Worm (Caenorhabditis elegans) whole organism, L1 larva: ENCODE measurements around the gene T05C7.4.

ENCODE experiments used
- alr-1 ChIP-seq: fragments of 200-800 bp; sonication (Bioruptor generic); optimal IDR thresholded peaks from 2 replicates; lab custom pipeline; 2018; ENCODE audit warnings: borderline replicate concordance, mild to moderate bottlenecking, missing genetic modification characterization, missing compliant biosample characterization
- aly-2 ChIP-seq: fragments of 150-350 bp; optimal IDR thresholded peaks from 2 replicates; lab custom pipeline; 2014; ENCODE audit warnings: missing biosample characterization, missing genetic modification characterization
- blmp-1 ChIP-seq: fragments of 150-350 bp; optimal IDR thresholded peaks from 2 replicates; lab custom pipeline; 2014; ENCODE audit warnings: missing biosample characterization, missing genetic modification characterization
- ceh-63 ChIP-seq: fragments of 200-800 bp; sonication (Bioruptor generic); optimal IDR thresholded peaks from 2 replicates; lab custom pipeline; 2018; ENCODE audit warnings: mild to moderate bottlenecking, missing genetic modification characterization, missing compliant biosample characterization
- ceh-8 ChIP-seq: fragments of 200-800 bp; sonication (Bioruptor generic); optimal IDR thresholded peaks from 2 replicates; lab custom pipeline; 2018; ENCODE audit warnings: mild to moderate bottlenecking, missing genetic modification characterization, moderate library complexity, missing compliant biosample characterization
- ceh-82 ChIP-seq, 3 experiments: fragments of 150-350 bp in 1 of 3; sonication (generic microtip) in 2 of 3; optimal IDR thresholded peaks; 2 replicates each; lab custom pipeline; 2014 to 2017; ENCODE audit warnings: missing biosample characterization in 3 of 3, missing genetic modification characterization in 3 of 3
- ceh-88 ChIP-seq: fragments of 200-800 bp; sonication (Bioruptor generic); IDR thresholded peaks from 2 replicates; pipeline ENCODE4 v1.3.6; 2022; ENCODE audit warnings: missing genetic modification characterization, missing compliant biosample characterization
- ces-1 ChIP-seq: fragments of 150-350 bp; optimal IDR thresholded peaks from 2 replicates; lab custom pipeline; 2014; ENCODE audit warnings: missing biosample characterization, missing genetic modification reagents, missing genetic modification characterization
- dpl-1 ChIP-seq, 3 experiments: fragments of 150-350 bp in 2 of 3; sonication (generic microtip) in 1 of 3; optimal IDR thresholded peaks; 2 replicates each; lab custom pipeline; 2014 to 2017; ENCODE audit warnings: missing biosample characterization in 3 of 3, missing genetic modification characterization in 3 of 3, missing genetic modification reagents in 3 of 3
- dsc-1 ChIP-seq: sonication (generic microtip); optimal IDR thresholded peaks from 2 replicates; lab custom pipeline; 2016; ENCODE audit warnings: mild to moderate bottlenecking, missing genetic modification characterization, missing compliant biosample characterization
- efl-1 ChIP-seq, 4 experiments: fragments of 150-350 bp; optimal IDR thresholded peaks in 3 of 4; peaks in 1 of 4; 1 replicate in 1 of 4; 2 replicates in 3 of 4; lab custom pipeline; 2014; ENCODE audit warnings: missing biosample characterization in 2 of 4, missing genetic modification characterization in 2 of 4, missing genetic modification reagents in 2 of 4
- egl-13 ChIP-seq: sonication (generic microtip); optimal IDR thresholded peaks from 2 replicates; lab custom pipeline; 2016; ENCODE audit warnings: missing genotype, missing genetic modification reagents, missing genetic modification characterization, missing compliant biosample characterization
- elt-2 ChIP-seq: sonication (generic microtip); optimal IDR thresholded peaks from 2 replicates; lab custom pipeline; 2016; ENCODE audit warnings: missing genetic modification characterization, mild to moderate bottlenecking, inconsistent platforms, missing compliant biosample characterization, missing genetic modification reagents
- ets-5 ChIP-seq: fragments of 200-800 bp; sonication (Bioruptor generic); IDR thresholded peaks from 2 replicates; pipeline ENCODE4 v1.3.6; 2022; ENCODE audit warnings: missing genetic modification characterization, missing compliant biosample characterization
- fkh-4 ChIP-seq: sonication (generic microtip); optimal IDR thresholded peaks from 2 replicates; lab custom pipeline; 2016; ENCODE audit warnings: missing compliant biosample characterization, missing genetic modification characterization, borderline replicate concordance
- fkh-8 ChIP-seq: sonication (generic microtip); optimal IDR thresholded peaks from 2 replicates; lab custom pipeline; 2016; ENCODE audit warnings: mild to moderate bottlenecking, missing genetic modification characterization, missing compliant biosample characterization
- hlh-17 ChIP-seq: fragments of 200-800 bp; sonication (Bioruptor generic); optimal IDR thresholded peaks from 2 replicates; lab custom pipeline; 2018; ENCODE audit warnings: missing genetic modification characterization, mild to moderate bottlenecking, missing compliant biosample characterization, moderate library complexity, borderline replicate concordance
- hlh-4 ChIP-seq: sonication (generic microtip); optimal IDR thresholded peaks from 2 replicates; lab custom pipeline; 2016; ENCODE audit warnings: mild to moderate bottlenecking, missing genetic modification characterization, missing compliant biosample characterization
- hpl-2 ChIP-seq: fragments of 150-350 bp; optimal IDR thresholded peaks from 2 replicates; lab custom pipeline; 2014; ENCODE audit warnings: missing biosample characterization, missing genetic modification reagents, missing genetic modification characterization
- irx-1 ChIP-seq: sonication (generic microtip); optimal IDR thresholded peaks from 2 replicates; lab custom pipeline; 2016; ENCODE audit warnings: missing genetic modification characterization, missing compliant biosample characterization
- lin-35 ChIP-seq, 2 experiments: fragments of 150-350 bp; optimal IDR thresholded peaks; 2 replicates each; lab custom pipeline; 2014; ENCODE audit warnings: missing biosample characterization in 2 of 2, missing genetic modification characterization in 2 of 2, missing genetic modification reagents in 2 of 2
- lir-3 ChIP-seq: sonication (generic microtip); optimal IDR thresholded peaks from 2 replicates; lab custom pipeline; 2016; ENCODE audit warnings: mild to moderate bottlenecking, missing genetic modification characterization, moderate library complexity, missing compliant biosample characterization; ENCODE audit not compliant: poor library complexity
- mdl-1 ChIP-seq, 2 experiments: fragments of 150-350 bp; optimal IDR thresholded peaks; 2 replicates each; lab custom pipeline; 2014 to 2017; ENCODE audit warnings: missing biosample characterization in 2 of 2, missing genetic modification characterization in 2 of 2, inconsistent platforms in 1 of 2
- mef-2 ChIP-seq: fragments of 150-350 bp; optimal IDR thresholded peaks from 2 replicates; lab custom pipeline; 2014; ENCODE audit warnings: missing biosample characterization, missing genetic modification characterization
- nhr-11 ChIP-seq: fragments of 150-350 bp; optimal IDR thresholded peaks from 2 replicates; lab custom pipeline; 2014; ENCODE audit warnings: missing biosample characterization, missing genetic modification characterization
- nhr-28 ChIP-seq: fragments of 150-350 bp; optimal IDR thresholded peaks from 2 replicates; lab custom pipeline; 2014; ENCODE audit warnings: missing biosample characterization, missing genetic modification characterization
- nhr-47 ChIP-seq: sonication (generic microtip); optimal IDR thresholded peaks from 2 replicates; lab custom pipeline; 2016; ENCODE audit warnings: mild to moderate bottlenecking, missing genetic modification characterization, moderate library complexity, missing compliant biosample characterization
- nhr-85 ChIP-seq: sonication (generic microtip); peaks from one replicate; lab custom pipeline; 2016; ENCODE audit warnings: missing genetic modification characterization, inconsistent platforms, missing compliant biosample characterization
- nhr-90 ChIP-seq: sonication (generic microtip); optimal IDR thresholded peaks from 2 replicates; lab custom pipeline; 2016; ENCODE audit warnings: mild to moderate bottlenecking, missing genetic modification characterization, missing compliant biosample characterization; ENCODE audit not compliant: poor library complexity
- rnt-1 ChIP-seq: sonication (generic microtip); optimal IDR thresholded peaks from 2 replicates; lab custom pipeline; 2016; ENCODE audit warnings: mild to moderate bottlenecking, missing genetic modification characterization, moderate library complexity, missing compliant biosample characterization
- snpc-4 ChIP-seq: fragments of 150-350 bp; optimal IDR thresholded peaks from 2 replicates; lab custom pipeline; 2014; ENCODE audit warnings: missing biosample characterization, missing genetic modification characterization
- unc-30 ChIP-seq: sonication (generic microtip); optimal IDR thresholded peaks from 2 replicates; lab custom pipeline; 2017; ENCODE audit warnings: missing biosample characterization, missing genetic modification characterization
- unc-98 ChIP-seq: fragments of 200-800 bp; sonication (Bioruptor generic); IDR thresholded peaks from 2 replicates; pipeline ENCODE4 v1.3.6; 2022; ENCODE audit warnings: missing genetic modification characterization, missing compliant biosample characterization
- ztf-11 ChIP-seq, 2 experiments: sonication (generic microtip); optimal IDR thresholded peaks; 2 replicates each; lab custom pipeline; 2016 to 2017; ENCODE audit warnings: missing genetic modification characterization in 2 of 2, missing biosample characterization in 1 of 2, missing compliant biosample characterization in 1 of 2
- ztf-4 ChIP-seq: fragments of 150-350 bp; optimal IDR thresholded peaks from 2 replicates; lab custom pipeline; 2014; ENCODE audit warnings: missing biosample characterization, missing genetic modification characterization

T05C7.4 gene

ce11 chrIV:91680-92079 is 38.2 kb upstream of the T05C7.4 start, which contains the start of gene tpa-1:
Gene tpa-1 (plus strand): TSS chrIV:91980.
- TF ChIP-seq alr-1 = no peak
- no peak for TF ChIP-seq fkh-8
- no peak for TF ChIP-seq snpc-4 (tag; lab: Kevin White, UChicago)
- no peak for TF ChIP-seq elt-2 (tag; lab: Kevin White, UChicago)
- TF ChIP-seq nhr-28 (tag; lab: Kevin White, UChicago) = no peak
- TF ChIP-seq mdl-1 (tag; optimal IDR thresholded peaks at IDR 0.05; lab: Kevin White, UChicago) = no peak
- TF ChIP-seq unc-30 = no peak
- no peak for TF ChIP-seq ceh-88 (GFP tag; lab: Robert Waterston, UW)
- no peak for TF ChIP-seq ztf-11 (tag; optimal IDR thresholded peaks at IDR 0.05; lab: Kevin White, UChicago)
- no peak for TF ChIP-seq ets-5
- TF ChIP-seq dsc-1 (tag; lab: Kevin White, UChicago) = no peak
- no peak for TF ChIP-seq ceh-82 (tag; optimal IDR thresholded peaks at IDR 0.05; lab: Kevin White, UChicago)
- TF ChIP-seq ztf-4 (tag; lab: Kevin White, UChicago) = no peak

- no peak for TF ChIP-seq alr-1
- TF ChIP-seq aly-2 (tag; lab: Kevin White, UChicago) = no peak
- no peak for TF ChIP-seq lir-3
- no peak for TF ChIP-seq unc-98
- TF ChIP-seq hpl-2 (GFP tag; lab: Kevin White, UChicago) = no peak
- TF ChIP-seq mef-2 (tag; lab: Kevin White, UChicago) = no peak
- no peak for TF ChIP-seq ceh-63 (GFP tag; lab: Kevin White, UChicago)
- no peak for TF ChIP-seq hlh-17 (GFP tag; lab: Kevin White, UChicago)
- TF ChIP-seq ets-5 = no peak
- no peak for TF ChIP-seq lin-35 (GFP tag; optimal IDR thresholded peaks at IDR 0.05; lab: Kevin White, UChicago)
- TF ChIP-seq nhr-11 (tag; lab: Kevin White, UChicago) = no peak
- no peak for TF ChIP-seq rnt-1 (tag; lab: Kevin White, UChicago)
- TF ChIP-seq elt-2 (tag; lab: Kevin White, UChicago) = no peak
- no peak for TF ChIP-seq nhr-90 (tag; lab: Kevin White, UChicago)
- no peak for TF ChIP-seq ztf-4 (tag; lab: Kevin White, UChicago)
- TF ChIP-seq nhr-47 (tag; lab: Kevin White, UChicago) = no peak
- TF ChIP-seq hlh-4 (tag; lab: Kevin White, UChicago) = no peak
- TF ChIP-seq irx-1 (tag; lab: Kevin White, UChicago) = no peak
- no peak for TF ChIP-seq dpl-1 (GFP tag; optimal IDR thresholded peaks at IDR 0.05; lab: Kevin White, UChicago)
Observed at ce11 chrIV:89991-90390, 36.6 kb upstream of the T05C7.4 start, which contains the start of gene scl-23. Gene scl-23 (minus strand): TSS chrIV:90091.

- TF ChIP-seq efl-1 (optimal IDR thresholded peaks at IDR 0.05; lab: Kevin White, UChicago) = no peak
- TF ChIP-seq efl-1 (GFP tag; optimal IDR thresholded peaks at IDR 0.05 in 1 of 2; lab: Kevin White, UChicago) = peak in 1 of 2 experiments; percentile 90
- no peak for TF ChIP-seq irx-1 (tag; lab: Kevin White, UChicago)
- no peak for TF ChIP-seq alr-1
Observed at ce11 chrIV:86744-87143, 33.3 kb upstream of the T05C7.4 start.

- TF ChIP-seq rnt-1 (tag; lab: Kevin White, UChicago) = peak; percentile 35
- TF ChIP-seq fkh-4 (tag; lab: Kevin White, UChicago) = peak; percentile 69
- TF ChIP-seq ceh-88 (GFP tag; lab: Robert Waterston, UW) = no peak
- peak; percentile 90 for TF ChIP-seq dsc-1 (tag; lab: Kevin White, UChicago)
- peak; percentile 42 for TF ChIP-seq nhr-85
- TF ChIP-seq, all 84 proteins: peak for 4
Observed at ce11 chrIV:82309-82708, 28.9 kb upstream of the T05C7.4 start.

ce11 chrIV:81428-81827 is 28.0 kb upstream of the T05C7.4 start:
- TF ChIP-seq nhr-85 = peak; percentile 58
- TF ChIP-seq egl-13 (tag; lab: Kevin White, UChicago) = no peak
- no peak for TF ChIP-seq ces-1 (GFP tag; lab: Kevin White, UChicago)
- TF ChIP-seq efl-1 (optimal IDR thresholded peaks at IDR 0.05; lab: Kevin White, UChicago) = no peak
- TF ChIP-seq efl-1 (GFP tag; optimal IDR thresholded peaks at IDR 0.05 in 1 of 2; lab: Kevin White, UChicago) = peak in 1 of 2 experiments; percentile 82
- TF ChIP-seq unc-98 = no peak
- TF ChIP-seq blmp-1 (tag; lab: Kevin White, UChicago) = peak; percentile 46
- no peak for TF ChIP-seq ceh-8 (GFP tag; lab: Kevin White, UChicago)
